Worm (Caenorhabditis elegans): ENCODE results near the gene lys-5.

lys-5 gene

DNA sequence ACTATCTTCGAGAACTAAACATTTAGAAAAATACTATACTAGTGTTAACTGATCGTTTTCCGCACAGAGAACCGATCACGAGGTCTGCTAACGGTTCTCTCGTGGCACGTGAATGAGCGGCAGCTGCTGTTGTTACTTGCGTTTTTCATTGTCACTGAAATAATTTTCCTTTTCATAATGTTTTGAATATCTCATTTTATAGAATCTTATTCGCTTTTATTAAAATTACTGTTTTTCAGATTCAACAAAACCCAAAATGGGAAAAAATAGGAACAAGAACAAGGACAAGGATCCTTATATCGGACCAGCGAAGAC is 11.0 kb upstream of the lys-5 start, which contains the start of gene F58B3.6 (continued):
- TF ChIP-seq mep-1 (tag; optimal IDR thresholded peaks at IDR 0.05) (peak; percentile 73), lin-13 (GFP tag; optimal IDR thresholded peaks at IDR 0.05) (no peak), jun-1 (tag; optimal IDR thresholded peaks at IDR 0.05) (no peak), nhr-20 (tag; optimal IDR thresholded peaks at IDR 0.05) (peak; percentile 89), C34B4.2 (tag; optimal IDR thresholded peaks at IDR 0.05) (no peak), blmp-1 (tag; optimal IDR thresholded peaks at IDR 0.05) (peak; percentile 76)

DNA sequence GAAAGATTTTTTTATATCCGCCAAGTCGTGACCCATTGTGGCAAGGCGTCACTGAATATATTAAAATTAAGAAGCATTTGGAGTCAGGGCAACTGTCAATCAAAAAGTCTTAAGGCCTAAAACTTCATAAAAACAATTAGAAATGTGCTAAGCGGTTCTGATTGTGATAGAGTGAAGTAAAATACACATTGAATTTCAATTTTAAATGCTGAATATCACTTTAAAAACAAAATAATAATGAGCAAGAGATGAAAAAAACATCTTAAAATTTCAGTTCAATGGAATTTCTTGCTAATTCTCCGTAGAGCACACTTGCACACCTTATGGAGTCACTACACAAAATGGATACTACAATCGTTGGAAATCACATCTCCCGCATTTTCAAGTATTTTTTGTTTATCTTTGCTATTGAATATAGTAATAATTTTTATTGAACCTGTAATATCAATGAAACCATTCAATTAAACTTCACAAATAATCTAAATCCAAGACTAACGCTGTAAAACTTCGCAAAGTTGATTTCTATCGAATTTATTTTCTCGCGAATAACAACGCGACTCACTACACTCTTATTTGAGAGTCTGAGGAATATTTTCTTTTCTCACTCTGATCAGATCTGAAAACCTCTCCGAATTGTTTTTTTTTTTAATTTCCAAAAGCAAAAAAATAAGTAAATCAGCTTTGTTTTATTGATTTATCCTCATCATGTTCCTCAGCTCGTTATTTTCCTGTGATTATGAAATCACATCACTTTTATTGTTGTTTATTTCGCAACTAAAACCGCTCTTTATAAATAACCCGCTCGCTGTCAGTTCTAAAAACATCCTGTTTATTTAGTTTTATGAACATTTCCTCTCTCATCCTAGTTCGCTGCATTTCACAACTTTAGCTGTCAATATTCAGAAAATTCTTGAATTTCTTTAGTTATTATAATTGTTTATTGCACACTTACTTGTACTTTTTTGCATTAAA is 10.3 kb upstream of the lys-5 start, which contains the start of gene mars-1:
Gene mars-1, minus strand, starts transcription at position 51 of the 972 bp plus-strand sequence.
- peak; percentile 55 for TF ChIP-seq ceh-63 (GFP tag; optimal IDR thresholded peaks at IDR 0.05)
- no peak for TF ChIP-seq lin-39 (tag; optimal IDR thresholded peaks at IDR 0.05)
- no peak for TF ChIP-seq nhr-12 (tag; optimal IDR thresholded peaks at IDR 0.05)
- peak in 1 of 2 experiments; percentile 60 for TF ChIP-seq ztf-11 (tag; optimal IDR thresholded peaks at IDR 0.05)
- no peak for TF ChIP-seq ceh-8 (GFP tag; optimal IDR thresholded peaks at IDR 0.05)
- peak; percentile 60 for TF ChIP-seq jun-1 (tag; optimal IDR thresholded peaks at IDR 0.05)
- no peak for TF ChIP-seq nhr-76 (tag; optimal IDR thresholded peaks at IDR 0.05)
- peak; percentile 89 for TF ChIP-seq C16A3.4 (tag; optimal IDR thresholded peaks at IDR 0.05)
- peak; percentile 80 for TF ChIP-seq vab-15 (tag; optimal IDR thresholded peaks at IDR 0.05)
- TF ChIP-seq swsn-7 (tag; optimal IDR thresholded peaks at IDR 0.05) = peak; percentile 63
- TF ChIP-seq aly-2 (tag; optimal IDR thresholded peaks at IDR 0.05) = peak; percentile 55
- peak; percentile 84 for TF ChIP-seq lin-14 (GFP tag; optimal IDR thresholded peaks at IDR 0.05)
- peak; percentile 53 to 63 (median 61) for TF ChIP-seq dpl-1 (GFP tag; optimal IDR thresholded peaks at IDR 0.05)
- TF ChIP-seq mdl-1 (tag; optimal IDR thresholded peaks at IDR 0.05) = no peak
- peak; percentile 77 for TF ChIP-seq xbp-1 (tag; optimal IDR thresholded peaks at IDR 0.05)
- TF ChIP-seq sox-4 (tag; optimal IDR thresholded peaks at IDR 0.05) = peak; percentile 40
- TF ChIP-seq nhr-85 (tag) = peak; percentile 81
- TF ChIP-seq pqm-1 (tag; optimal IDR thresholded peaks at IDR 0.05) = no peak
- no peak for TF ChIP-seq C34B4.2 (tag; optimal IDR thresholded peaks at IDR 0.05)
- peak; percentile 68 for TF ChIP-seq hpl-2 (GFP tag; optimal IDR thresholded peaks at IDR 0.05)
- TF ChIP-seq sup-37 (GFP tag; optimal IDR thresholded peaks at IDR 0.05) = no peak
- no peak for TF ChIP-seq nhr-28 (tag; optimal IDR thresholded peaks at IDR 0.05)
- no peak for TF ChIP-seq pag-3 (tag; optimal IDR thresholded peaks at IDR 0.05; ENCODE audit: borderline replicate concordance, insufficient read depth)
- TF ChIP-seq C04F5.9 (tag; optimal IDR thresholded peaks at IDR 0.05) = peak; percentile 62
- TF ChIP-seq Y116A8C.19 (tag; optimal IDR thresholded peaks at IDR 0.05; ENCODE audit: borderline replicate concordance) = no peak
- peak; percentile 89 for TF ChIP-seq nhr-71 (tag; optimal IDR thresholded peaks at IDR 0.05)
- peak; percentile 70 to 72 for TF ChIP-seq efl-1 (optimal IDR thresholded peaks at IDR 0.05)
- peak; percentile 58 to 89 for TF ChIP-seq efl-1 (GFP tag; optimal IDR thresholded peaks at IDR 0.05 in 1 of 2)
- peak; percentile 85 for TF ChIP-seq snu-23 (GFP tag; optimal IDR thresholded peaks at IDR 0.05)
- TF ChIP-seq fkh-8 (tag; optimal IDR thresholded peaks at IDR 0.05) = peak; percentile 86
- TF ChIP-seq unc-130 (tag; optimal IDR thresholded peaks at IDR 0.05) = peak; percentile 37
- peak; percentile 51 for TF ChIP-seq nhr-237 (tag; optimal IDR thresholded peaks at IDR 0.05)
- TF ChIP-seq zag-1 (tag; optimal IDR thresholded peaks at IDR 0.05) = no peak
- peak; percentile 73 for TF ChIP-seq tbx-2 (tag; optimal IDR thresholded peaks at IDR 0.05)
- peak; percentile 56 for TF ChIP-seq egl-13 (tag; optimal IDR thresholded peaks at IDR 0.05)
- peak; percentile 80 for TF ChIP-seq isw-1 (GFP tag; IDR thresholded peaks at IDR 0.05)
- TF ChIP-seq lin-35 (GFP tag; optimal IDR thresholded peaks at IDR 0.05) = peak; percentile 66 to 84
- TF ChIP-seq lsy-2 (tag; optimal IDR thresholded peaks at IDR 0.05) = peak; percentile 65 to 88
- TF ChIP-seq ceh-82 (tag; optimal IDR thresholded peaks at IDR 0.05) = peak; percentile 12 to 53 (median 49)
- no peak for TF ChIP-seq fkh-10 (GFP tag; optimal IDR thresholded peaks at IDR 0.05)
- TF ChIP-seq pax-3 (tag; optimal IDR thresholded peaks at IDR 0.05) = peak; percentile 81
- TF ChIP-seq unc-62 (GFP tag; optimal IDR thresholded peaks at IDR 0.05) = no peak
- peak; percentile 64 for TF ChIP-seq irx-1 (tag; optimal IDR thresholded peaks at IDR 0.05)
- TF ChIP-seq ces-1 (GFP tag; optimal IDR thresholded peaks at IDR 0.05) = no peak
- peak; percentile 72 for TF ChIP-seq rnt-1 (tag; optimal IDR thresholded peaks at IDR 0.05)

Data from whole organism, L1 larva.